Fruit fly (Drosophila melanogaster): ENCODE data around the gene CG14207.

Gene CG14207

DNA sequence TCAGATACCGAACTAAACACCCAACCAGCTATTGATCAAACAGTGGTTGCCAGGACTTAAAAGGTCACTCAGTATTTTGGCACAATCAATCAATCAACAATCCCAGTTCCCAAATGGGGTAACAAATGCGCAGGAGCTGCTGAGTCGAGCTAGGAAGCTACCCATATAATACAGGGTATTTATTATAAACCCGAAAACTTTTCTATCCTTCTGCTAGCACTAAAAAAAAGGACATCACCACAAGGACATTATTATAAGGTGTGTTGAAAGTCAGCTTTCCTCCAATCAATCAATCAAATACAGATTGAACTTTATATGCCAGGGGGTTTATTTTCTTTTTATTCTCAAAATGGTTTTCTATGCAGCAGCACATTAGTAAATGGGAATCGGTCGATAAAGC is 16.1 kb downstream of the CG14207 start, which contains the start of gene CG14221:
Gene CG14221 (minus strand): TSS at position 101 of the 400 bp plus-strand sequence.
- TF ChIP-seq CG9139 (GFP tag; optimal IDR thresholded peaks at IDR 0.05), result no peak
- no peak for TF ChIP-seq achi (GFP tag; optimal IDR thresholded peaks at IDR 0.05)
- TF ChIP-seq pdm3 (GFP tag; optimal IDR thresholded peaks at IDR 0.05), result no peak
- TF ChIP-seq Blimp-1 (GFP tag; optimal IDR thresholded peaks at IDR 0.05), result no peak
- TF ChIP-seq Smox (GFP tag; optimal IDR thresholded peaks at IDR 0.05), result no peak
- no peak for TF ChIP-seq vri (GFP tag; optimal IDR thresholded peaks at IDR 0.05)
- no peak for TF ChIP-seq CG7368 (GFP tag; optimal IDR thresholded peaks at IDR 0.05)
- no peak for TF ChIP-seq Eip78C (GFP tag)
- no peak for TF ChIP-seq OdsH (GFP tag; optimal IDR thresholded peaks at IDR 0.05)
- no peak for TF ChIP-seq CG8319 (GFP tag; optimal IDR thresholded peaks at IDR 0.05)
- no peak for TF ChIP-seq Sox15 (GFP tag; optimal IDR thresholded peaks at IDR 0.05)
- no peak for TF ChIP-seq Ets96B (tag; optimal IDR thresholded peaks at IDR 0.05)
- TF ChIP-seq dac (GFP tag; optimal IDR thresholded peaks at IDR 0.05), result no peak
- no peak for TF ChIP-seq fkh (GFP tag; optimal IDR thresholded peaks at IDR 0.05)
- no peak for TF ChIP-seq CG31627 (GFP tag; optimal IDR thresholded peaks at IDR 0.05)
- TF ChIP-seq CG8119 (GFP tag; IDR thresholded peaks at IDR 0.05), result no peak

DNA sequence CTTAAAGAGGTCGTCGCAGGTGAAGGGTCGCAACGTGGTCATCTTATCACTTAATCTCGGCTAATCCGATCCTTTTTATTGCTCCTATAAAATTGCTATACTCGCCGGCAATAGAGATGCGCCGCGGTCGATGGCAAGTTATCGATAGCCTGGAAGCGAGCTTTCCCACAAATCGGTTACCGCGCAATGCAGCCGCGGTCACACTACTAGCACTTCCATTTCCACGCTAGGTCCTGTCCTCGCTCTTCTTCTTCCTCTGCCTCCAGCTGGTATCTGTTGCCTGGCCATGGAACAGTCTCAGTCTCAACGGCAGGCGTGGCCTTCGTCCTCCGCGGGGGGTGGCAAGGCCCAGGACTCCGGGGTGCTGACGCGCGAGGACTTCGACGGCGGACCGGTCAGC is 17.9 kb downstream of the CG14207 start, which contains the start of the genes Naa20A and MKP-4:
Gene Naa20A (minus strand): TSS at position 151 of the 400 bp plus-strand sequence.
Gene MKP-4 (plus strand): TSS at position 191 of the 400 bp plus-strand sequence.
- TF ChIP-seq esn (GFP tag; optimal IDR thresholded peaks at IDR 0.05) (peak; percentile 15), Eip75B (GFP tag; optimal IDR thresholded peaks at IDR 0.05) (no peak)

DNA sequence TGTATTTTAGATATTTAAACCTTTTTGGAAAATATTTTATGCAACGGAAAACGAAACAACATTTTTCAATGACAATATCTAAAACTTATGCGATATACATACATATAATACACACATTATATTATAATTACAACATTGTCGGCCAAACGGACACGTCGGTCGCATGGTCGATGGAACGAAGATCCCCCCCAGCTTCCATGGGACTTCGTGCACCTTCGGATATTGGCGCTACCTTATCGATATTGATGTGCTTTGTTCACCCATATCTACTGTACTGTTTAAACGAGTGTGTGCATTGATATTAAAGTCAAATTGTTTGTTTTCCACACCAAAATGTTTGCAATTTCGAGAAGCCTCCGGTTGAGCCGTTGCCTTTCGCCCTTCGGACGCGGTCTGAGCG is 20.4 kb downstream of the CG14207 start, which contains the start of gene CG14212:
Gene CG14212 (plus strand): TSS at position 301 of the 400 bp plus-strand sequence.
- TF ChIP-seq CG16779 (tag; optimal IDR thresholded peaks at IDR 0.05) (no peak), CG32006 (GFP tag; optimal IDR thresholded peaks at IDR 0.05) (no peak), fkh (GFP tag; optimal IDR thresholded peaks at IDR 0.05) (no peak), Ets21C (GFP tag; optimal IDR thresholded peaks at IDR 0.05) (no peak), CG6808 (GFP tag; optimal IDR thresholded peaks at IDR 0.05) (no peak), CG11762 (GFP tag; optimal IDR thresholded peaks at IDR 0.05; ENCODE audit: insufficient read depth) (no peak), CG8119 (GFP tag; IDR thresholded peaks at IDR 0.05) (no peak), Lpt (GFP tag; optimal IDR thresholded peaks at IDR 0.05) (no peak), CG3032 (tag; optimal IDR thresholded peaks at IDR 0.05) (no peak), CG11902 (GFP tag; optimal IDR thresholded peaks at IDR 0.05) (no peak), net (GFP tag; optimal IDR thresholded peaks at IDR 0.05) (no peak), fd59A (GFP tag; optimal IDR thresholded peaks at IDR 0.05) (no peak)

DNA sequence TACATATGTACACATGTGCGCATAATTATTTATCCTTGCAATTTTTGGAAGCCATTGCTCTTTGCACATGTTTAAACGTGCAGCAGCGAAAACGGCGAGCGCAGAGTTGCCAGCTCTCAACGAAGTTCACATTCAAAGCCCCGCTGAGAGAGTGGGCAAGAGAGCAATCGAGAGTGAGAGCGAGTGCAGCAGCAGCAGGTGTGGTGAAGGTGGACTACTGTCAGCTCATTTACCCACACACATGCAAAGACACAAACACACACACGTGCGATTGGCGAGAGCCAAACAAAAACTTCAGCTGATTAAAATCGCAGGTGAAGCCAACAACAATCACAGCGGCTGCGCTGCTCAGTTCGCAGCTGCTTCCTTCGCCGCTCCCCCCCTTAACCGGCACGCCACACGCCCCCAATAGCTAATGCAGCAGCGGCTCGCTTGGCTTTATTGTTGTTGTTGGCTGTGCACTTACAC is 26.4 kb downstream of the CG14207 start:
- TF ChIP-seq salr (GFP tag; optimal IDR thresholded peaks at IDR 0.05) (no peak), Eip93F (GFP tag; optimal IDR thresholded peaks at IDR 0.05) (no peak), CG8119 (GFP tag; IDR thresholded peaks at IDR 0.05) (peak; percentile 47; the same call in 2 of the 3 replicates), CG1621 (tag; optimal IDR thresholded peaks at IDR 0.05) (peak; percentile 24), CG4318 (GFP tag; optimal IDR thresholded peaks at IDR 0.05) (no peak), CG6854 (GFP tag; optimal IDR thresholded peaks at IDR 0.05) (peak; percentile 25), Eip78C (GFP tag) (peak; percentile 63), Sox14 (GFP tag; optimal IDR thresholded peaks at IDR 0.05) (peak; percentile 14), CG15336 (GFP tag; IDR thresholded peaks at IDR 0.05) (peak; percentile 32; the same call in 1 of the 2 replicates)
